Worm (Caenorhabditis elegans) whole organism, L2 larva: ENCODE data around the gene str-2.

Source experiments
- C34F6.9 ChIP-seq: fragments of 150-350 bp; optimal IDR thresholded peaks from 2 replicates; lab custom pipeline; 2014; ENCODE audit warnings: missing biosample characterization, missing genetic modification characterization
- R02D3.7 ChIP-seq: fragments of 150-350 bp; optimal IDR thresholded peaks from 2 replicates; lab custom pipeline; 2014; ENCODE audit warnings: missing biosample characterization, missing genetic modification characterization
- Y55F3AM.14 ChIP-seq: fragments of 200-800 bp; sonication (Bioruptor generic); optimal IDR thresholded peaks from 2 replicates; lab custom pipeline; 2018; ENCODE audit warnings: mild to moderate bottlenecking, missing genetic modification characterization, missing compliant biosample characterization
- alr-1 ChIP-seq: fragments of 150-350 bp; optimal IDR thresholded peaks from 2 replicates; lab custom pipeline; 2014; ENCODE audit warnings: missing biosample characterization, missing genetic modification characterization
- blmp-1 ChIP-seq: sonication (generic microtip); optimal IDR thresholded peaks from 2 replicates; lab custom pipeline; 2017; ENCODE audit warnings: missing genetic modification characterization, mild to moderate bottlenecking, missing compliant biosample characterization, antibody characterized with exemption, moderate library complexity; ENCODE audit not compliant: insufficient read depth
- ceh-16 ChIP-seq: fragments of 150-350 bp; optimal IDR thresholded peaks from 2 replicates; lab custom pipeline; 2014; ENCODE audit warnings: missing biosample characterization, missing genetic modification characterization
- ceh-82 ChIP-seq: fragments of 150-350 bp; optimal IDR thresholded peaks from 2 replicates; lab custom pipeline; 2014; ENCODE audit warnings: missing biosample characterization, missing genetic modification characterization
- crh-2 ChIP-seq: sonication (generic microtip); optimal IDR thresholded peaks from 2 replicates; lab custom pipeline; 2017; ENCODE audit warnings: missing biosample characterization, missing genetic modification characterization
- dmd-4 ChIP-seq: sonication (generic microtip); optimal IDR thresholded peaks from 2 replicates; lab custom pipeline; 2017; ENCODE audit warnings: missing biosample characterization, missing genetic modification characterization
- elt-1 ChIP-seq: fragments of 150-350 bp; optimal IDR thresholded peaks from 2 replicates; lab custom pipeline; 2014; ENCODE audit warnings: missing biosample characterization, missing genetic modification characterization
- elt-3 ChIP-seq: sonication (generic microtip); optimal IDR thresholded peaks from 2 replicates; lab custom pipeline; 2017; ENCODE audit warnings: missing biosample characterization, missing genetic modification characterization
- fos-1 ChIP-seq: fragments of 150-350 bp; optimal IDR thresholded peaks from 2 replicates; lab custom pipeline; 2014; ENCODE audit warnings: missing biosample characterization, missing genetic modification characterization
- gmeb-1 ChIP-seq: fragments of 150-350 bp; optimal IDR thresholded peaks from 2 replicates; lab custom pipeline; 2014; ENCODE audit warnings: missing biosample characterization, missing genetic modification characterization
- lin-13 ChIP-seq: fragments of 150-350 bp; optimal IDR thresholded peaks from 2 replicates; lab custom pipeline; 2014; ENCODE audit warnings: missing biosample characterization, missing genetic modification reagents, missing genetic modification characterization
- lin-39 ChIP-seq: fragments of 150-350 bp; optimal IDR thresholded peaks from 2 replicates; lab custom pipeline; 2014; ENCODE audit warnings: missing biosample characterization, missing genetic modification reagents, missing genetic modification characterization
- mbf-1 ChIP-seq: sonication (generic microtip); optimal IDR thresholded peaks from 2 replicates; lab custom pipeline; 2017; ENCODE audit warnings: missing biosample characterization, missing genetic modification characterization
- mdl-1 ChIP-seq, 2 experiments: fragments of 150-350 bp in 1 of 2; sonication (generic microtip) in 1 of 2; optimal IDR thresholded peaks; 2 replicates each; lab custom pipeline; 2017; ENCODE audit warnings: missing biosample characterization in 2 of 2, missing genetic modification characterization in 2 of 2
- nhr-10 ChIP-seq: sonication (generic microtip); optimal IDR thresholded peaks from 2 replicates; lab custom pipeline; 2017; ENCODE audit warnings: missing biosample characterization, missing genetic modification characterization
- nhr-11 ChIP-seq: fragments of 150-350 bp; optimal IDR thresholded peaks from 2 replicates; lab custom pipeline; 2014; ENCODE audit warnings: missing biosample characterization, missing genetic modification characterization
- nhr-12 ChIP-seq: fragments of 150-350 bp; optimal IDR thresholded peaks from 2 replicates; lab custom pipeline; 2014; ENCODE audit warnings: missing biosample characterization, missing genetic modification characterization
- nhr-237 ChIP-seq: fragments of 150-350 bp; optimal IDR thresholded peaks from 2 replicates; lab custom pipeline; 2014; ENCODE audit warnings: missing biosample characterization, missing genetic modification characterization
- nhr-25 ChIP-seq: fragments of 150-350 bp; sonication (generic microtip); optimal IDR thresholded peaks from 3 replicates; lab custom pipeline; 2014; ENCODE audit warnings: missing biosample characterization, missing genetic modification characterization
- nhr-6 ChIP-seq: fragments of 150-350 bp; optimal IDR thresholded peaks from 2 replicates; lab custom pipeline; 2014; ENCODE audit warnings: missing biosample characterization, missing genetic modification characterization
- nhr-77 ChIP-seq: fragments of 150-350 bp; optimal IDR thresholded peaks from 2 replicates; lab custom pipeline; 2014; ENCODE audit warnings: missing biosample characterization, missing genetic modification characterization
- sem-4 ChIP-seq: fragments of 150-350 bp; optimal IDR thresholded peaks from 2 replicates; lab custom pipeline; 2014; ENCODE audit warnings: missing biosample characterization, missing genetic modification reagents, missing genetic modification characterization
- skn-1 ChIP-seq: sonication (generic microtip); optimal IDR thresholded peaks from 2 replicates; lab custom pipeline; 2017; ENCODE audit warnings: missing biosample characterization, missing genetic modification characterization
- sma-3 ChIP-seq: sonication (generic microtip); optimal IDR thresholded peaks from 2 replicates; lab custom pipeline; 2016; ENCODE audit warnings: missing genetic modification reagents, missing genetic modification characterization, missing compliant biosample characterization
- sma-9 ChIP-seq, 2 experiments: fragments of 150-350 bp in 1 of 2; sonication (generic microtip) in 1 of 2; optimal IDR thresholded peaks; 2 replicates each; lab custom pipeline; 2014 to 2016; ENCODE audit warnings: missing genetic modification characterization in 2 of 2, mild to moderate bottlenecking in 1 of 2, missing biosample characterization in 1 of 2, missing compliant biosample characterization in 1 of 2, missing genetic modification reagents in 1 of 2, moderate library complexity in 1 of 2
- snpc-4 ChIP-seq: fragments of 150-350 bp; optimal IDR thresholded peaks from 2 replicates; lab custom pipeline; 2014; ENCODE audit warnings: missing biosample characterization, missing genetic modification characterization
- unc-39 ChIP-seq: fragments of 150-350 bp; optimal IDR thresholded peaks from 2 replicates; lab custom pipeline; 2014; ENCODE audit warnings: missing biosample characterization, missing genetic modification characterization
- unc-55 ChIP-seq: fragments of 150-350 bp; sonication (generic microtip); optimal IDR thresholded peaks from 3 replicates; lab custom pipeline; 2014; ENCODE audit warnings: missing biosample characterization, missing genetic modification reagents, missing genetic modification characterization
- unc-62 ChIP-seq: fragments of 150-350 bp; optimal IDR thresholded peaks from 2 replicates; lab custom pipeline; 2014; ENCODE audit warnings: missing biosample characterization, missing genetic modification reagents, missing genetic modification characterization
- zag-1 ChIP-seq: fragments of 150-350 bp; optimal IDR thresholded peaks from 2 replicates; lab custom pipeline; 2014; ENCODE audit warnings: missing biosample characterization, missing genetic modification characterization

str-2 gene

ce11 chrV:9848576-9848975 lies 24.5 kb upstream of the str-2 start:
- no peak for TF ChIP-seq mdl-1 (tag; optimal IDR thresholded peaks at IDR 0.05; lab: Kevin White, UChicago)
- no peak for TF ChIP-seq ceh-82
- no peak for TF ChIP-seq blmp-1 (tag; lab: Kevin White, UChicago)

- TF ChIP-seq snpc-4 (tag; lab: Kevin White, UChicago) (no peak), ceh-82 (no peak), skn-1 (tag; lab: Kevin White, UChicago) (no peak), nhr-12 (tag; lab: Kevin White, UChicago) (no peak), dmd-4 (tag; lab: Kevin White, UChicago) (no peak), zag-1 (tag; lab: Kevin White, UChicago) (no peak), crh-2 (tag; lab: Kevin White, UChicago) (no peak), blmp-1 (tag; lab: Kevin White, UChicago) (no peak), fos-1 (tag; lab: Kevin White, UChicago) (no peak), lin-13 (GFP tag; lab: Kevin White, UChicago) (no peak), unc-55 (GFP tag; lab: Kevin White, UChicago) (no peak)
- TF ChIP-seq, all 48 proteins: peak for 0
Observed at ce11 chrV:9843376-9843916, 19.4 kb upstream of the str-2 start, which contains the start of gene sru-8. Gene sru-8 (plus strand): TSS chrV:9843866.

DNA sequence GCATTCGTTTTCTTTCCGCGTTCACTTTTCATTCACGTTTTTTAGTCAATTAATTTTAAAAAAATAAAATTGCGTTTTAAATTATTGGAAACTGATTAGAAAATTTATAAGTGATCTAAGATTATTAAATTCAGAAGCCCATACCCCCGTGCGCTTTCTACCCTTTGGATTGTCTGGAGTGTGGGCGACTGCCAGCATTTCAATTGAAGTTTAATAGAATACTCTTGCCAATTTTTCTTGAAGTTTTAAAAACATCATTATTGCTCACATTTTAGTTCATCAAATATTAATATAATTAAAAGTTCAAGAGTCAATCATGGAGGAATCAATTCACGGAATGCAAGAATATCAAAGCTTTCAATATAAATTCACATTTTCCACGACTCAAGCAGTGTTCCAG lies 17.3 kb upstream of the str-2 start, which contains the start of gene sru-36:
Gene sru-36, plus strand, starts transcription at position 301 of the 400 bp plus-strand sequence.
- no peak for TF ChIP-seq nhr-77

DNA sequence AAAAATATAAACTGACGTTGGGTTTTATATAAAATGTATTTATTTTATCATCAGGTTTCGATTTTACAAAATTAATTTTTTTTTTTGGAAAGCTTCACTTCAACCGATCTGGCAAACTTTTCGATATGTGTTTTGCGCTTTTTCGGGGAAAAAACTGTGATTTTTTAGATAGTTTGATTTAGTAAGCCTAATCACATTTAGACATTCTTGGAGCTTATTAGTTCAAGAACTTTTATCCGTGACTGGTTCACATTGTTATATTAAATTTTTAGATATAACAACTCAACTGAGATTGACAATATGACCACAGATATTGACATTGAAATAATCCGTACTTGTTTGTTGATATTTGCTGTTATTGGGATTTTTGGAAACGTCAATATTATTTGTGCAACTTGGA lies 13.6 kb upstream of the str-2 start, which contains the start of gene srsx-21:
Gene srsx-21, plus strand, starts transcription at position 301 of the 400 bp plus-strand sequence.
- TF ChIP-seq mbf-1 (tag; lab: Kevin White, UChicago) (no peak), lin-39 (no peak), unc-55 (GFP tag; lab: Kevin White, UChicago) (no peak), nhr-11 (tag; lab: Kevin White, UChicago) (no peak), sma-3 (GFP tag; lab: Kevin White, UChicago) (no peak), nhr-77 (no peak), elt-1 (no peak), snpc-4 (tag; lab: Kevin White, UChicago) (no peak), Y55F3AM.14 (no peak), nhr-6 (no peak), alr-1 (no peak), elt-3 (no peak), nhr-237 (no peak), mdl-1 (tag; optimal IDR thresholded peaks at IDR 0.05; lab: Kevin White, UChicago) (no peak)
- TF ChIP-seq, all 48 proteins: peak for 0

DNA sequence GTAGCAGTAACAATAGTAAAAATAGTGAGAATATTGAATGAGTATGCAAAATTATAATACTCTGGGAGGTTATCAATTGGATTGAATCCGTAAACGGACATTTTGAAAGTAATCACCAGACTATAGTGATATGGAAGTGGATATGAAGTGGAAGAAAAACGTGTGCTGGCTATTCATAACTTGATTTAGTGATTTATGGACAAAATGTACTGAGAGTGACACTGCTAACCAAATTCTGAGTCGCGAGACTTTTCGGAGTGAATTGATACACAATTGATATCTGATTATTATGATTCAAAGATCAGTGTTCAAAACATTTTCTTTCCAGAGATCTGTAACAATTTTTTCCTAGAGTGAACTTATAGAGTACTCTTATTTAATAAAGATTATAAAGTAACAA lies 11.9 kb upstream of the str-2 start, which contains the start of gene sru-38:
Gene sru-38, minus strand, starts transcription at position 101 of the 400 bp plus-strand sequence.
- TF ChIP-seq alr-1 = no peak
- no peak for TF ChIP-seq sem-4 (tag; lab: Kevin White, UChicago)
- TF ChIP-seq R02D3.7 (tag; lab: Kevin White, UChicago) = no peak
- TF ChIP-seq snpc-4 (tag; lab: Kevin White, UChicago) = no peak
- TF ChIP-seq dmd-4 (tag; lab: Kevin White, UChicago) = no peak
- no peak for TF ChIP-seq crh-2 (tag; lab: Kevin White, UChicago)
- no peak for TF ChIP-seq ceh-82
- TF ChIP-seq gmeb-1 (tag; lab: Kevin White, UChicago) = no peak
- no peak for TF ChIP-seq unc-39 (tag; lab: Kevin White, UChicago)
- no peak for TF ChIP-seq zag-1 (tag; lab: Kevin White, UChicago)
- no peak for TF ChIP-seq unc-62 (GFP tag; lab: Kevin White, UChicago)
- no peak for TF ChIP-seq ceh-16 (tag; lab: Kevin White, UChicago)
- no peak for TF ChIP-seq nhr-25 (tag; lab: Kevin White, UChicago)
- no peak for TF ChIP-seq blmp-1 (tag; lab: Kevin White, UChicago)
- TF ChIP-seq nhr-10 (tag; lab: Kevin White, UChicago) = no peak
- no peak for TF ChIP-seq sma-9 (GFP tag; optimal IDR thresholded peaks at IDR 0.05; lab: Kevin White, UChicago)
- no peak for TF ChIP-seq sma-9 (tag; optimal IDR thresholded peaks at IDR 0.05; lab: Kevin White, UChicago)
- TF ChIP-seq C34F6.9 = no peak
